Worm (Caenorhabditis elegans): Measurements from ENCODE around the gene C46G7.2.

Gene C46G7.2

DNA sequence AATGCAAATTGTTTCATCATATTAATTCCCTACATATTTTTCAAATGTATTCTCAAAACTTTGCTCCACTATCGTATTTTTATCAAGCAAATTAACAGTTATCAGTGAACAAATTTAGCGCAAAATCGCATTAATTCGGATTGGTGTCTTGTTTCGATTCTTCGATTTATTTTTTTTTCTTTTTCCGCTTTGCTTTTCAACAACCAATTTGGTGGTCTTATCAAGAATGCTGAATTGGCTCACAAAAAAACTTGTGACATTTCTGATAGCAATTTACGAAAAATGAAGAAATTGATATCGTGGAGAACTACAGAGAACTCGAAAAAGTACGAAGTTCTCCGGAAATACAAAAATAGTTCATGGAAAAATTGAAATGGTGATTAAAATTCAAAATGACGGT lies 33.5 kb downstream of the C46G7.2 start:
- TF ChIP-seq hlh-4 (tag; optimal IDR thresholded peaks at IDR 0.05): no peak
- no peak for TF ChIP-seq nhr-71 (tag; optimal IDR thresholded peaks at IDR 0.05)
- TF ChIP-seq C34B4.2 (tag; optimal IDR thresholded peaks at IDR 0.05): no peak
- peak; percentile 89 for TF ChIP-seq elt-2 (tag; optimal IDR thresholded peaks at IDR 0.05)
- TF ChIP-seq nhr-90 (tag; optimal IDR thresholded peaks at IDR 0.05; ENCODE audit: poor library complexity): peak; percentile 8
- peak in 1 of 2 experiments; percentile 24 for TF ChIP-seq lin-35 (GFP tag; optimal IDR thresholded peaks at IDR 0.05)
- peak; percentile 1 for TF ChIP-seq jun-1 (tag; optimal IDR thresholded peaks at IDR 0.05)
- TF ChIP-seq lin-14 (GFP tag; optimal IDR thresholded peaks at IDR 0.05): peak; percentile 41
- peak; percentile 45 for TF ChIP-seq pqm-1 (tag; optimal IDR thresholded peaks at IDR 0.05)
- no peak for TF ChIP-seq ama-1 (optimal IDR thresholded peaks at IDR 0.05)
- TF ChIP-seq irx-1 (tag; optimal IDR thresholded peaks at IDR 0.05): no peak
- no peak for TF ChIP-seq ceh-8 (GFP tag; optimal IDR thresholded peaks at IDR 0.05)

DNA sequence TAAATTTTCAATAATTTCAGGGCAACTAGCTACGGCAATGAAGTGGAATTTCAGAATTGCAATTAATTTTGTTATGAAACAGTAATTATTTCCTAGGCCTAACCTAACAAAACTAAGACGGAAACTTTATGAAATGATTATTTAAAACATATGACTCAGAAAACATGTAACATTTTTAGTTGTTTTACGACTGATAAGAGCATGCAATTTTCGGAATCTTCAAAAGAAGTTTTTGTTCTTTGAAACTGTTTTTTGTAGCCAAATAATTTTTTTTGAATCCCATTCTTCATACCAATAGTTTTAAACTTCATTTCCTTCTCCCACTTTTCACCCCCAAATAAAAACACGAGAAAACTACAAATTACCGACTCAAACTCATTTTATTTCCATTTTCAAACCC lies 34.1 kb downstream of the C46G7.2 start:
- TF ChIP-seq nhr-12 (tag; optimal IDR thresholded peaks at IDR 0.05) (no peak), swsn-7 (tag; optimal IDR thresholded peaks at IDR 0.05) (no peak), hlh-4 (tag; optimal IDR thresholded peaks at IDR 0.05) (no peak), nhr-47 (tag; optimal IDR thresholded peaks at IDR 0.05) (no peak)

DNA sequence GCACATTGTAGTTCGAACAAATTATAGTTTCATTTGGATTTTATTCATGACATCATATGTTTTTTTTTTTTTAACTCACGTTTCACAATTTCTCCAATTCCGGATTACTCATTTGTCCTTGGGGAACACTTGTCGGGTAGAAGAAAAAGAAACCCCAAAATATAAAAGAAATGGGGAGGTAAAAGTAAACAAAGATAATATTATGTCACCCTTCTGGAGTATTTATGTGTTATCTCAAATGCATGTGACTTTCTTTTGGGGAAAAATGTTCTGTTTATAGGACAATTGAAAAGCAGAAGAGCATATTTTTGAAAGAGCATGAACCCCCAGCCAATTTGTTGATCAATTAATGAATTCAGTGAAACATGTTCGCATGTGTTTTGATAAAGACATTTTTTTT lies 36.9 kb downstream of the C46G7.2 start:
- TF ChIP-seq tlp-1 (tag; optimal IDR thresholded peaks at IDR 0.05): no peak
- peak; percentile 36 for TF ChIP-seq elt-2 (tag; optimal IDR thresholded peaks at IDR 0.05)
- TF ChIP-seq lin-35 (GFP tag; optimal IDR thresholded peaks at IDR 0.05): peak in 1 of 2 experiments; percentile 11

DNA sequence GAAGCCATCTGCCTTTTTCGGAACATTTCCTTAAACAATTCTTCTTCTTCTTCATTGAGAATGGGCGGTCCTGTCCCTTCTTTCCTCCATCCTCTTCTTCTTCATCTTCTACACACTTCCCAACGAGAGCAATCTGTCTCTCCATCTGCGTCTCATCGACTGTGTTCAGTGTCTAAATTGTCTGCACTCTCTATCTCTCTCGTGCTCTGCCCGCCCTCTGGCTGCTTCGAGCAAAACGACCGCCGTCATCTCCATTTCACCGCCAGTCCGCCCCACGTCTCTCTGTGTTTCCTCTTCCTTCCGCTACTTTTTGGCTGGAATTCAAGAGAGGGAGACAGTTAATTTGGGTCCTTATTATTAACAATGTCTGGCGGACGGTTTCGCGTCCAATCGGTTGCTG lies 38.4 kb downstream of the C46G7.2 start:
- TF ChIP-seq unc-86 (tag; optimal IDR thresholded peaks at IDR 0.05) (no peak), elt-2 (tag; optimal IDR thresholded peaks at IDR 0.05) (no peak), fos-1 (tag; optimal IDR thresholded peaks at IDR 0.05) (no peak), lin-35 (GFP tag; optimal IDR thresholded peaks at IDR 0.05) (peak in 1 of 2 experiments; percentile 18), rnt-1 (tag; optimal IDR thresholded peaks at IDR 0.05) (peak; percentile 57), mep-1 (tag; optimal IDR thresholded peaks at IDR 0.05) (peak; percentile 2), unc-130 (tag; optimal IDR thresholded peaks at IDR 0.05) (no peak), ceh-88 (GFP tag; IDR thresholded peaks at IDR 0.05) (no peak), fkh-8 (tag; optimal IDR thresholded peaks at IDR 0.05) (peak; percentile 1), ztf-4 (tag; optimal IDR thresholded peaks at IDR 0.05) (no peak), efl-1 (optimal IDR thresholded peaks at IDR 0.05) (peak; percentile 44 to 73), efl-1 (GFP tag; optimal IDR thresholded peaks at IDR 0.05 in 1 of 2) (no peak), swsn-7 (tag; optimal IDR thresholded peaks at IDR 0.05) (peak; percentile 15), snu-23 (GFP tag; optimal IDR thresholded peaks at IDR 0.05) (peak; percentile 16), nhr-47 (tag; optimal IDR thresholded peaks at IDR 0.05) (peak; percentile 13), pax-3 (tag; optimal IDR thresholded peaks at IDR 0.05) (no peak), sup-37 (GFP tag; optimal IDR thresholded peaks at IDR 0.05) (no peak), lin-14 (GFP tag; optimal IDR thresholded peaks at IDR 0.05) (peak; percentile 63), lsy-2 (tag; optimal IDR thresholded peaks at IDR 0.05) (peak in 1 of 2 experiments; percentile 13), ceh-82 (tag; optimal IDR thresholded peaks at IDR 0.05) (peak in 1 of 3 experiments; percentile 48), nhr-71 (tag; optimal IDR thresholded peaks at IDR 0.05) (peak; percentile 47)

DNA sequence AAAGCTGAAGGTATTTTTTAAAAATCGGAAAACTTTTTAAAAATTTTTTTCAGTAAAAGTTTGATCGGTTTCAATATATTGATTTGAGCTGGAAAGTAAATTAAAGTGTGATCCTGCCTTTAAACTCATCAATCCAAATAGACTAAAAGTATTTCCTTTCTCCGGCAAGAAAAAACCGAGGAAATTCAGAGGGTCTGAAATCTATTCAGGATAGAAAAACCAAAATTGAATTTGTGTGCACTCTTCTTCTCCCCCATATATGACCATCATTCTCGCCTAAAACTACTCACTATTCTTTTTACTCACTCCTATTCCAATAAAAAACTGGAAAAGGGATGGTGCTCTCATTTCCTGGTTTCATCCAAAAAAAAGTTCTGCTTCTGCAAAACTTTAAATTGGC lies 39.8 kb downstream of the C46G7.2 start:
- TF ChIP-seq lin-14 (GFP tag; optimal IDR thresholded peaks at IDR 0.05) (peak; percentile 51), fkh-10 (GFP tag; optimal IDR thresholded peaks at IDR 0.05) (peak; percentile 83), mdl-1 (tag; optimal IDR thresholded peaks at IDR 0.05) (no peak), ces-1 (GFP tag; optimal IDR thresholded peaks at IDR 0.05) (peak; percentile 20)
